Worm (Caenorhabditis elegans): Measurements from ENCODE around the gene adm-2.

adm-2 gene

ce11 chrX:13729724-13730123, 42.0 kb downstream of the adm-2 start (continued):
- TF ChIP-seq pha-4 (GFP tag; IDR thresholded peaks at IDR 0.05): peak; percentile 79; the same call in 1 of the 2 replicates
- TF ChIP-seq pha-4 (tag; optimal IDR thresholded peaks at IDR 0.05): no peak
- TF ChIP-seq ceh-32 (tag; optimal IDR thresholded peaks at IDR 0.05; ENCODE audit: poor library complexity): no peak
- no peak for TF ChIP-seq mxl-2 (GFP tag; conservative IDR thresholded peaks at IDR 0.05)
- no peak for TF ChIP-seq ces-1 (GFP tag; optimal IDR thresholded peaks at IDR 0.05)
- peak; percentile 24 for TF ChIP-seq aha-1 (tag)
- no peak for TF ChIP-seq ztf-7 (tag; optimal IDR thresholded peaks at IDR 0.05)
- TF ChIP-seq zip-11 (GFP tag; IDR thresholded peaks at IDR 0.05): no peak
- no peak for TF ChIP-seq F37D6.2 (tag; optimal IDR thresholded peaks at IDR 0.05)
- no peak for TF ChIP-seq R02D3.7 (tag; optimal IDR thresholded peaks at IDR 0.05)
- no peak for TF ChIP-seq aly-2 (tag; optimal IDR thresholded peaks at IDR 0.05)
- TF ChIP-seq skn-1 (tag; optimal IDR thresholded peaks at IDR 0.05): no peak
- TF ChIP-seq daf-8 (GFP tag; IDR thresholded peaks at IDR 0.05): no peak
- no peak for TF ChIP-seq zip-2 (tag; optimal IDR thresholded peaks at IDR 0.05)
- TF ChIP-seq mdt-29 (GFP tag; IDR thresholded peaks at IDR 0.05): no peak
- no peak for TF ChIP-seq duxl-1 (tag; optimal IDR thresholded peaks at IDR 0.05; ENCODE audit: poor library complexity)
- no peak for TF ChIP-seq lin-39 (tag; optimal IDR thresholded peaks at IDR 0.05)
- no peak for TF ChIP-seq F10B5.3 (tag; optimal IDR thresholded peaks at IDR 0.05)

ce11 chrX:13730209-13730975, 42.6 kb downstream of the adm-2 start:
- TF ChIP-seq php-3 (GFP tag; IDR thresholded peaks at IDR 0.05) (peak; percentile 63), ctbp-1 (GFP tag; IDR thresholded peaks at IDR 0.05) (peak; percentile 56), nhr-28 (tag; optimal IDR thresholded peaks at IDR 0.05) (peak; percentile 5), set-16 (GFP tag; IDR thresholded peaks at IDR 0.05) (no peak; the same call in 1 of the 2 replicates), ces-1 (GFP tag; optimal IDR thresholded peaks at IDR 0.05) (no peak), ztf-11 (tag; optimal IDR thresholded peaks at IDR 0.05) (no peak), zip-11 (GFP tag; IDR thresholded peaks at IDR 0.05) (peak; percentile 13; the same call in 1 of the 2 replicates), attf-4 (tag; optimal IDR thresholded peaks at IDR 0.05) (no peak), hif-1 (tag; optimal IDR thresholded peaks at IDR 0.05) (peak in 1 of 2 experiments; percentile 44), aha-1 (tag) (peak; percentile 93), ceh-20 (GFP tag; IDR thresholded peaks at IDR 0.05) (peak; percentile 31; the same call in 1 of the 2 replicates), ama-1 (optimal IDR thresholded peaks at IDR 0.05) (no peak), snpc-4 (tag; optimal IDR thresholded peaks at IDR 0.05) (no peak), F26F4.8 (GFP tag; conservative IDR thresholded peaks at IDR 0.05) (peak; percentile 78; the same call in 1 of the 2 replicates), nhr-237 (tag; optimal IDR thresholded peaks at IDR 0.05) (no peak), daf-16 (GFP tag; optimal IDR thresholded peaks at IDR 0.05) (peak; percentile 30 to 82), daf-16 (tag; optimal IDR thresholded peaks at IDR 0.05) (peak; percentile 36), dmd-6 (GFP tag; IDR thresholded peaks at IDR 0.05) (peak; percentile 42), ZK337.2 (GFP tag; IDR thresholded peaks at IDR 0.05) (0 out of 2 replicates have a peak, but pooled peaks have one; percentile 31), lir-3 (tag; optimal IDR thresholded peaks at IDR 0.05) (no peak), lin-39 (tag; optimal IDR thresholded peaks at IDR 0.05) (no peak), cey-2 (tag; optimal IDR thresholded peaks at IDR 0.05; ENCODE audit: borderline replicate concordance, insufficient read depth) (no peak), nhr-41 (GFP tag; IDR thresholded peaks at IDR 0.05) (peak; percentile 39; the same call in 1 of the 2 replicates), lin-13 (GFP tag; optimal IDR thresholded peaks at IDR 0.05) (no peak), fkh-10 (GFP tag; optimal IDR thresholded peaks at IDR 0.05) (no peak), dmd-9 (GFP tag; IDR thresholded peaks at IDR 0.05) (0 out of 2 replicates have a peak, but pooled peaks have one; percentile 26), tra-1 (GFP tag; IDR thresholded peaks at IDR 0.05) (peak; percentile 78), unc-62 (GFP tag; optimal IDR thresholded peaks at IDR 0.05 in 1 of 2) (no peak), unc-62 (tag; optimal IDR thresholded peaks at IDR 0.05) (no peak), mdl-1 (tag; optimal IDR thresholded peaks at IDR 0.05) (no peak), daf-12 (tag; optimal IDR thresholded peaks at IDR 0.05) (no peak), nhr-10 (tag; optimal IDR thresholded peaks at IDR 0.05) (no peak), ceh-28 (tag; optimal IDR thresholded peaks at IDR 0.05) (no peak), mxl-3 (GFP tag; optimal IDR thresholded peaks at IDR 0.05) (no peak), Y48G9A.11 (GFP tag; IDR thresholded peaks at IDR 0.05) (peak; percentile 54), ztf-7 (tag; optimal IDR thresholded peaks at IDR 0.05) (no peak), T26A8.4 (GFP tag; IDR thresholded peaks at IDR 0.05) (peak; percentile 30; the same call in 1 of the 2 replicates)
